Worm (Caenorhabditis elegans) whole organism, young adult: Measurements from ENCODE around the gene BE0003N10.1.

ENCODE experiments used
- T07F8.4 ChIP-seq: sonication (generic microtip); optimal IDR thresholded peaks from 2 replicates; lab custom pipeline; 2016; ENCODE audit warnings: mild to moderate bottlenecking, missing genetic modification characterization, moderate library complexity, missing compliant biosample characterization
- Y53F4B.3 ChIP-seq: fragments of 200-800 bp; sonication (Bioruptor generic); IDR thresholded peaks from 2 replicates; pipeline ENCODE4 v1.3.6; 2022; ENCODE audit warnings: missing genetic modification reagents, missing genetic modification characterization, missing compliant biosample characterization
- Y95B8A.8 ChIP-seq: fragments of 200-800 bp; sonication (Bioruptor generic); IDR thresholded peaks from 2 replicates; pipeline ENCODE4 v1.3.6; 2022; ENCODE audit warnings: missing genetic modification reagents, missing genetic modification characterization, missing compliant biosample characterization
- ZK185.1 ChIP-seq: sonication (generic microtip); optimal IDR thresholded peaks from 2 replicates; lab custom pipeline; 2016; ENCODE audit warnings: mild to moderate bottlenecking, missing genetic modification characterization, missing compliant biosample characterization; ENCODE audit not compliant: poor library complexity, severe bottlenecking
- akir-1 ChIP-seq: fragments of 200-800 bp; sonication (Bioruptor generic); optimal IDR thresholded peaks from 2 replicates; lab custom pipeline; 2018; ENCODE audit warnings: mild to moderate bottlenecking, missing genetic modification characterization, moderate library complexity, missing compliant biosample characterization
- aptf-3 ChIP-seq: fragments of 200-800 bp; sonication (Bioruptor generic); IDR thresholded peaks from 2 replicates; pipeline ENCODE4 v1.3.6; 2022; ENCODE audit warnings: missing genetic modification characterization, missing compliant biosample characterization
- athp-1 ChIP-seq: sonication (generic microtip); optimal IDR thresholded peaks from 2 replicates; lab custom pipeline; 2017; ENCODE audit warnings: mild to moderate bottlenecking, missing genetic modification characterization, missing compliant biosample characterization
- attf-3 ChIP-seq: fragments of 200-800 bp; sonication (Bioruptor generic); conservative IDR thresholded peaks from 2 replicates; pipeline ENCODE4 v1.3.6; 2022; ENCODE audit warnings: missing genetic modification reagents, missing genetic modification characterization, missing compliant biosample characterization
- attf-6 ChIP-seq: fragments of 200-800 bp; sonication (Bioruptor generic); IDR thresholded peaks from 2 replicates; pipeline ENCODE4 v1.3.6; 2022; ENCODE audit warnings: missing genetic modification reagents, missing genetic modification characterization, missing compliant biosample characterization
- cebp-1 ChIP-seq, 2 experiments: fragments of 200-800 bp in 1 of 2; sonication (Bioruptor generic) in 1 of 2; sonication (generic microtip) in 1 of 2; IDR thresholded peaks in 1 of 2; optimal IDR thresholded peaks in 1 of 2; 2 replicates each; pipeline versions ENCODE4 v1.3.6 to Lab custom; 2017 to 2022; ENCODE audit warnings: missing compliant biosample characterization in 2 of 2, missing genetic modification characterization in 2 of 2, mild to moderate bottlenecking in 1 of 2, missing genetic modification reagents in 1 of 2, moderate library complexity in 1 of 2
- ceh-58 ChIP-seq: fragments of 200-800 bp; sonication (Bioruptor generic); IDR thresholded peaks from 2 replicates; pipeline ENCODE4 v1.3.6; 2022; ENCODE audit warnings: missing genetic modification characterization, missing compliant biosample characterization
- egl-18 ChIP-seq: fragments of 200-800 bp; sonication (Bioruptor generic); IDR thresholded peaks from 2 replicates; pipeline ENCODE4 v1.3.6; 2022; ENCODE audit warnings: missing genetic modification reagents, missing genetic modification characterization, missing compliant biosample characterization
- egrh-3 ChIP-seq: fragments of 200-800 bp; sonication (Bioruptor generic); IDR thresholded peaks from 2 replicates; pipeline ENCODE4 v1.3.6; 2022; ENCODE audit warnings: missing genetic modification reagents, missing genetic modification characterization, missing compliant biosample characterization
- ekl-4 ChIP-seq: fragments of 200-800 bp; sonication (Bioruptor generic); IDR thresholded peaks from 2 replicates; pipeline ENCODE4 v1.3.6; 2022; ENCODE audit warnings: missing genetic modification reagents, missing genetic modification characterization, missing compliant biosample characterization
- gei-17 ChIP-seq: fragments of 200-800 bp; sonication (Bioruptor generic); optimal IDR thresholded peaks from 2 replicates; lab custom pipeline; 2018; ENCODE audit warnings: mild to moderate bottlenecking, missing genetic modification characterization, missing compliant biosample characterization
- hlh-26 ChIP-seq: fragments of 200-800 bp; sonication (Bioruptor generic); conservative IDR thresholded peaks from 2 replicates; pipeline ENCODE4 v1.3.6; 2022; ENCODE audit warnings: missing genetic modification reagents, missing genetic modification characterization, missing compliant biosample characterization
- hmg-1.2 ChIP-seq: fragments of 200-800 bp; sonication (Bioruptor generic); IDR thresholded peaks from 2 replicates; pipeline ENCODE4 v1.3.6; 2022; ENCODE audit warnings: missing genetic modification reagents, missing genetic modification characterization, missing compliant biosample characterization
- hmg-20 ChIP-seq: fragments of 200-800 bp; sonication (Bioruptor generic); IDR thresholded peaks from 2 replicates; pipeline ENCODE4 v1.3.6; 2022; ENCODE audit warnings: missing genetic modification reagents, missing genetic modification characterization, missing compliant biosample characterization
- let-526 ChIP-seq: fragments of 200-800 bp; sonication (Bioruptor generic); IDR thresholded peaks from 2 replicates; pipeline ENCODE4 v1.3.6; 2022; ENCODE audit warnings: missing genetic modification reagents, missing genetic modification characterization, missing compliant biosample characterization
- lin-26 ChIP-seq: fragments of 200-800 bp; sonication (Bioruptor generic); IDR thresholded peaks from 2 replicates; pipeline ENCODE4 v1.3.6; 2022; ENCODE audit warnings: missing genetic modification reagents, missing genetic modification characterization, missing compliant biosample characterization
- lin-40 ChIP-seq: sonication (generic microtip); optimal IDR thresholded peaks from 2 replicates; lab custom pipeline; 2016; ENCODE audit warnings: missing genetic modification characterization, mild to moderate bottlenecking, missing compliant biosample characterization, missing genotype, missing genetic modification reagents
- lin-54 ChIP-seq: fragments of 200-800 bp; sonication (Bioruptor generic); optimal IDR thresholded peaks from 2 replicates; lab custom pipeline; 2018; ENCODE audit warnings: mild to moderate bottlenecking, missing genetic modification characterization, missing compliant biosample characterization
- mcd-1 ChIP-seq: fragments of 200-800 bp; sonication (Bioruptor generic); IDR thresholded peaks from 2 replicates; pipeline ENCODE4 v1.3.6; 2022; ENCODE audit warnings: missing genetic modification reagents, missing genetic modification characterization, missing compliant biosample characterization
- nfya-2 ChIP-seq: fragments of 200-800 bp; sonication (Bioruptor generic); IDR thresholded peaks from 2 replicates; pipeline ENCODE4 v1.3.6; 2022; ENCODE audit warnings: missing genetic modification reagents, missing genetic modification characterization, missing compliant biosample characterization
- nhr-179 ChIP-seq: sonication (generic microtip); optimal IDR thresholded peaks from 2 replicates; lab custom pipeline; 2016; ENCODE audit warnings: mild to moderate bottlenecking, missing genetic modification characterization, missing compliant biosample characterization
- rcor-1 ChIP-seq: fragments of 200-800 bp; sonication (Bioruptor generic); IDR thresholded peaks from 2 replicates; pipeline ENCODE4 v1.3.6; 2022; ENCODE audit warnings: missing genetic modification reagents, missing genetic modification characterization, missing compliant biosample characterization
- rpc-1 ChIP-seq, 2 experiments: fragments of 150-350 bp in 1 of 2; sonication (generic microtip) in 1 of 2; optimal IDR thresholded peaks; 2 replicates each; lab custom pipeline; 2014 to 2018; ENCODE audit warnings: missing biosample characterization in 1 of 2, missing genetic modification characterization in 1 of 2, missing genetic modification reagents in 1 of 2, missing genotype in 1 of 2
- sdz-38 ChIP-seq: sonication (generic microtip); optimal IDR thresholded peaks from 2 replicates; lab custom pipeline; 2016; ENCODE audit warnings: missing genotype, missing genetic modification characterization, missing compliant biosample characterization
- snpc-1.3 ChIP-seq: sonication (generic microtip); optimal IDR thresholded peaks from 2 replicates; lab custom pipeline; 2017; ENCODE audit warnings: missing genetic modification characterization, mild to moderate bottlenecking, missing compliant biosample characterization, antibody characterized with exemption, moderate library complexity, missing genotype, missing genetic modification reagents; ENCODE audit not compliant: insufficient read depth
- tbx-9 ChIP-seq: sonication (generic microtip); optimal IDR thresholded peaks from 2 replicates; lab custom pipeline; 2016; ENCODE audit warnings: borderline replicate concordance, missing genetic modification characterization, inconsistent platforms, missing compliant biosample characterization
- unc-130 ChIP-seq: sonication (generic microtip); optimal IDR thresholded peaks from 2 replicates; lab custom pipeline; 2016; ENCODE audit warnings: missing genetic modification reagents, missing genetic modification characterization, missing compliant biosample characterization
- xnd-1 ChIP-seq: sonication (generic microtip); optimal IDR thresholded peaks from 2 replicates; lab custom pipeline; 2016; ENCODE audit warnings: missing genotype, missing genetic modification reagents, missing genetic modification characterization, missing compliant biosample characterization
- zfh-2 ChIP-seq: fragments of 200-800 bp; sonication (Bioruptor generic); conservative IDR thresholded peaks from 2 replicates; pipeline ENCODE4 v1.3.6; 2022; ENCODE audit warnings: missing genetic modification reagents, missing genetic modification characterization, missing compliant biosample characterization
- ztf-28 ChIP-seq: fragments of 200-800 bp; sonication (Bioruptor generic); IDR thresholded peaks from 2 replicates; pipeline ENCODE4 v1.3.6; 2022; ENCODE audit warnings: missing genetic modification reagents, missing genetic modification characterization, missing compliant biosample characterization
- ztf-3 ChIP-seq: fragments of 200-800 bp; sonication (Bioruptor generic); optimal IDR thresholded peaks from 2 replicates; lab custom pipeline; 2018; ENCODE audit warnings: mild to moderate bottlenecking, missing genetic modification characterization, missing compliant biosample characterization

BE0003N10.1 gene

DNA sequence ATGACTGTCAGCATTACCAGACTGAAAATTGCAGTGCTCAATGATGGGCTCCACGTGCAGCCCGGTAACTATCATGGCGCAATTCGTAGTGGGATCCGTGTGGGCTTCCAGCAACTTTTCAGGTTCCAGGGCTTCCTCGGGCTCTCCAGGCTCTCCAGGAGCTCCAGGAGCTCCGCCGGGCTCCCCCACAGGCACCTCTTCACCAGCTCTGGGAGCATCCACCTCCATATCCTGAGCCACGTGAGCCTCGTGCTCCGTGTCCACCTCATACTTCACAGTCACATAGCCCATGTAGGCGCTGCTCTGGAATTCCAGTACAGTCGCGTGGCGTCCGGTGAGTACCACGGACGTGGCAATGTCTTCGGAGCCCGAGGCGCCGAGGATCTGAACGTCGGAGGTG is 14.6 kb downstream of the BE0003N10.1 start:
- TF ChIP-seq zfh-2 (peak; percentile 85), lin-26 (no peak), egrh-3 (GFP tag; lab: Robert Waterston, UW) (peak; percentile 85), ceh-58 (no peak), xnd-1 (no peak), ekl-4 (GFP tag; lab: Robert Waterston, UW) (no peak), tbx-9 (tag; lab: Kevin White, UChicago) (no peak), hlh-26 (no peak), ZK185.1 (tag; lab: Kevin White, UChicago) (no peak), gei-17 (GFP tag; lab: Kevin White, UChicago) (no peak), ztf-28 (GFP tag; lab: Robert Waterston, UW) (no peak), let-526 (GFP tag; lab: Robert Waterston, UW) (no peak), unc-130 (GFP tag; lab: Kevin White, UChicago) (no peak), rpc-1 (optimal IDR thresholded peaks at IDR 0.05; lab: Kevin White, UChicago) (no peak), rpc-1 (tag; optimal IDR thresholded peaks at IDR 0.05; lab: Kevin White, UChicago) (no peak), lin-40 (tag; lab: Kevin White, UChicago) (no peak)

DNA sequence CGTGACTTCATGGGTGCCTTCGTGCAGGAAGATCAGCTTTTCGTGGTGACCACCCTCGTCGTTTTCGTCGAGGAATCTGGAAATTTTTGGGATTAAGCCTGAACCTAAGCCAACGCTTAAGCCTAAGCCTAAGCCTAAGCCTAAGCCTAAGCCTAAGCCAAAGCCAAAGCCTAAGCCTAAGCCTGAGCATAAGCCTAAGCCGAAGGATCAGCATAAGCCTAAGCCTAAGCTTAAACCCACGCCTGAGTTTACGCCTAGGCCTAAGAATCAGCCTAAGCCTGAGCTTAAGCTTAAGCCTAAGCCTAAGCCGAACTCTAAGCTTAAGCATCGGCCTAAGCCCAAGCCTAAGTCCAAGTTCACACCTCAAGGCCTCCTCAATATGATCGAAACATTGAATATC is 15.0 kb downstream of the BE0003N10.1 start:
- TF ChIP-seq ztf-3 (GFP tag; lab: Kevin White, UChicago) (no peak), athp-1 (tag; lab: Kevin White, UChicago) (no peak), zfh-2 (0 out of 2 replicates have a peak, but pooled peaks have one; percentile 21), ZK185.1 (tag; lab: Kevin White, UChicago) (no peak)

- TF ChIP-seq nhr-179 (no peak), egrh-3 (GFP tag; lab: Robert Waterston, UW) (peak; percentile 80; the same call in 1 of the 2 replicates), akir-1 (no peak), hmg-1.2 (peak; percentile 34; the same call in 1 of the 2 replicates), sdz-38 (tag; lab: Kevin White, UChicago) (no peak), egl-18 (GFP tag; lab: Robert Waterston, UW) (no peak), mcd-1 (GFP tag; lab: Robert Waterston, UW) (0 out of 2 replicates have a peak, but pooled peaks have one; percentile 21), rcor-1 (GFP tag; lab: Robert Waterston, UW) (no peak), zfh-2 (peak; percentile 88), attf-3 (GFP tag; lab: Robert Waterston, UW) (no peak), lin-54 (GFP tag; lab: Kevin White, UChicago) (no peak), cebp-1 (GFP tag; IDR thresholded peaks at IDR 0.05; lab: Robert Waterston, UW) (no peak), cebp-1 (tag; optimal IDR thresholded peaks at IDR 0.05; lab: Kevin White, UChicago) (peak; percentile 9), snpc-1.3 (tag; lab: Kevin White, UChicago) (no peak)
- TF ChIP-seq, all 124 proteins: peak for 5
Measured at ce11 chrIII:1053067-1053466, 15.8 kb downstream of the BE0003N10.1 start, which contains the start of gene fbxo-11.2. Gene fbxo-11.2, minus strand, starts transcription at chrIII:1053242.

- TF ChIP-seq cebp-1 (GFP tag; IDR thresholded peaks at IDR 0.05; lab: Robert Waterston, UW) (no peak), cebp-1 (tag; optimal IDR thresholded peaks at IDR 0.05; lab: Kevin White, UChicago) (no peak), lin-40 (tag; lab: Kevin White, UChicago) (no peak), hmg-20 (no peak), zfh-2 (peak; percentile 55), unc-130 (GFP tag; lab: Kevin White, UChicago) (no peak)
Measured at ce11 chrIII:1054096-1054495, 16.8 kb downstream of the BE0003N10.1 start.

DNA sequence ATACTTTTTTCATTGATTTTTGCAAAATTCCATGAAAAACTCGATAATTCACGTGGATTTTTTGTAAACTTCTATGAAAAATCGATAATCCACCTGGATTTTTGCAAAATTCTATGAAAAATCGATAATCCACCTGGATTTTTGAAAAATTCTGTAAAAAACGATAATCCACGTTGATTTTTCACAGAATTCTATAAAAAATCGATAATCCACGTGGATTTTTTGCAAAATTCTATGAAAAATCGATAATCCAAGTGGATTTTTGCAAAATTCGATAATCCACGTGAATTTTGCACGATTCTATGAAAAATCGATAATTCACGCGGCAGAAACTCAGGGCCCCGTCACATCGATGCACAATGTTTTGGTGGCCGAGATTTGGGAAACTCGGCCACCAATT is 20.8 kb downstream of the BE0003N10.1 start:
- no peak for TF ChIP-seq Y53F4B.3 (GFP tag; lab: Robert Waterston, UW)
- no peak for TF ChIP-seq T07F8.4 (tag; lab: Kevin White, UChicago)
- TF ChIP-seq hmg-1.2 = no peak
- no peak for TF ChIP-seq aptf-3
- TF ChIP-seq attf-6 (GFP tag; lab: Robert Waterston, UW) = no peak
- no peak for TF ChIP-seq Y95B8A.8 (GFP tag; lab: Robert Waterston, UW)
- TF ChIP-seq gei-17 (GFP tag; lab: Kevin White, UChicago) = no peak
- no peak for TF ChIP-seq nfya-2
